Fruit fly (Drosophila melanogaster) Kc167 (cell line): ENCODE data around the gene Cyp311a1.

Experiments
- Myc ChIP-seq: fragments of >200 bp; optimal IDR thresholded peaks from 2 replicates; lab custom pipeline; 2017; ENCODE audit warnings: missing external identifiers
- Sin3A ChIP-seq: fragments of >200 bp; optimal IDR thresholded peaks from 2 replicates; lab custom pipeline; 2018; ENCODE audit warnings: missing external identifiers
- h ChIP-seq: fragments of >200 bp; optimal IDR thresholded peaks from 3 replicates; lab custom pipeline; 2018; ENCODE audit warnings: missing external identifiers
- insv ChIP-seq: fragments of >200 bp; optimal IDR thresholded peaks from 3 replicates; lab custom pipeline; 2018; ENCODE audit warnings: missing external identifiers
- psq ChIP-seq: fragments of >200 bp; optimal IDR thresholded peaks from 2 replicates; lab custom pipeline; 2017; ENCODE audit warnings: missing external identifiers
- ttk ChIP-seq: sonication (Bioruptor generic); optimal IDR thresholded peaks from 2 replicates; lab custom pipeline; 2017; ENCODE audit warnings: missing external identifiers

The Cyp311a1 gene

DNA sequence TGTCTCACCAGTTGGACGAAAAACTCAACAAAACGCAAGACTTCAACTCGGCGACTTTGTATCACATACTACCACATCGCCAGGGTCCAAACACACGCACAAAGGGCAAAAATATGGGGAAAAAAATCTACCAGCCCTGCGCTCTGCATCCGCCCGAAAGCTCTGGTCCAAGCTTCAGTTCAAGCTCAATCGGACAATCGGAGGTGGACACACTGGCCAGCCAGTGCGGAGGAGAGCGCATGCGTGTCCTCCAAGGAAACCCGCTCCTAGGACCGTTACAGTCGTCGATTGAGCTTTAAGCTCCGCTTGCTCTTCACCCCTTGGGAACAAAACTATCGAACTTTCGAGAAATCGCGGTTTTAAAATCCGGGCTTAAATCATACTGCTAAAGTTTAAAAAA, 47.4 kb downstream of the Cyp311a1 start:
- TF ChIP-seq Myc (lab: Kevin White, UChicago), result no peak
- no peak for TF ChIP-seq insv (lab: Kevin White, UChicago)
- no peak for TF ChIP-seq ttk (lab: Kevin White, UChicago)
- TF ChIP-seq h, result no peak
- no peak for TF ChIP-seq psq (lab: Kevin White, UChicago)
- TF ChIP-seq Sin3A (lab: Kevin White, UChicago), result no peak
